Fruit fly (Drosophila melanogaster): ENCODE measurements around the gene CG32588.

DNA sequence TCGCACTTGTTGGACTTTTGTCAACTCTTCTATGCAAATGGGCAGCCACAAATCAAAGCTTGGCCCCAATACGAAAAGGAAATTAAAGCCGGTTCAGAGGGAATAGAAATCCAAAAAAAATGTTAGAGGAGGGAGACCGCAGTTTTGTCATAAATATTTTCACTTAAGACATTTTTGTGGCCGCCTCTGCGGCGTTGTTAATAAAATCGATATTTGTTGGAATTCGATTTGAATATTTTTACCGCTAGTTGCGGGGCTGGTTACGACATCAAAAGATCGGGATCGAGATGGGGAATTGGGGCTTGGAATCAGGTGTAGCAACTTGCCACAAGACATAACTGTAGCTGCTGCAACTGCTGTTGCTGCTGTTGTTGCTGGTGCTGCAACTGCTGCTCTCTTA lies 49.2 kb downstream of the CG32588 start:
- no peak for TF ChIP-seq psq (optimal IDR thresholded peaks at IDR 0.05)
- no peak for TF ChIP-seq ttk (optimal IDR thresholded peaks at IDR 0.05)
- no peak for TF ChIP-seq h (optimal IDR thresholded peaks at IDR 0.05)
- no peak for TF ChIP-seq Myc (optimal IDR thresholded peaks at IDR 0.05)

Data from Kc167 (cell line).